Worm (Caenorhabditis elegans) whole organism, young adult: ENCODE results near the gene nmur-1.

Experiments used
- C06A6.2 ChIP-seq: fragments of 200-800 bp; sonication (Bioruptor generic); conservative IDR thresholded peaks from 2 replicates; pipeline ENCODE4 v1.3.6; 2022; ENCODE audit warnings: missing genetic modification characterization, missing compliant biosample characterization
- C17E4.6 ChIP-seq: fragments of 200-800 bp; sonication (Bioruptor generic); IDR thresholded peaks from 2 replicates; pipeline ENCODE4 v1.3.6; 2022; ENCODE audit warnings: missing genetic modification reagents, missing genetic modification characterization, missing compliant biosample characterization
- F23B12.7 ChIP-seq: sonication (generic microtip); optimal IDR thresholded peaks from 2 replicates; lab custom pipeline; 2017; ENCODE audit warnings: missing genetic modification characterization, mild to moderate bottlenecking, missing compliant biosample characterization, antibody characterized with exemption, moderate library complexity; ENCODE audit not compliant: insufficient read depth
- F49E8.2 ChIP-seq: sonication (generic microtip); optimal IDR thresholded peaks from 3 replicates; lab custom pipeline; 2017; ENCODE audit warnings: missing genetic modification characterization, mild to moderate bottlenecking, missing compliant biosample characterization, antibody characterized with exemption, moderate library complexity; ENCODE audit not compliant: insufficient read depth
- F55B11.4 ChIP-seq: sonication (generic microtip); optimal IDR thresholded peaks from 2 replicates; lab custom pipeline; 2016; ENCODE audit warnings: missing compliant biosample characterization, missing genetic modification characterization, borderline replicate concordance; ENCODE audit not compliant: insufficient read depth
- athp-1 ChIP-seq: sonication (generic microtip); optimal IDR thresholded peaks from 2 replicates; lab custom pipeline; 2017; ENCODE audit warnings: mild to moderate bottlenecking, missing genetic modification characterization, missing compliant biosample characterization
- attf-3 ChIP-seq: fragments of 200-800 bp; sonication (Bioruptor generic); conservative IDR thresholded peaks from 2 replicates; pipeline ENCODE4 v1.3.6; 2022; ENCODE audit warnings: missing genetic modification reagents, missing genetic modification characterization, missing compliant biosample characterization
- ceh-79 ChIP-seq: sonication (generic microtip); optimal IDR thresholded peaks from 2 replicates; lab custom pipeline; 2017; ENCODE audit warnings: mild to moderate bottlenecking, missing genetic modification characterization, missing compliant biosample characterization
- him-1 ChIP-seq: sonication (generic microtip); optimal IDR thresholded peaks from 2 replicates; lab custom pipeline; 2016; ENCODE audit warnings: missing genotype, missing genetic modification reagents, missing genetic modification characterization, missing compliant biosample characterization
- madf-8 ChIP-seq: fragments of 200-800 bp; sonication (Bioruptor generic); conservative IDR thresholded peaks from 2 replicates; pipeline ENCODE4 v1.3.6; 2022; ENCODE audit warnings: missing genetic modification reagents, missing genetic modification characterization, missing compliant biosample characterization
- mel-28 ChIP-seq: sonication (generic microtip); optimal IDR thresholded peaks from 2 replicates; lab custom pipeline; 2016; ENCODE audit warnings: borderline replicate concordance, mild to moderate bottlenecking, missing genetic modification characterization, missing compliant biosample characterization
- pha-4 ChIP-seq: fragments of 150-350 bp; sonication (generic microtip); optimal IDR thresholded peaks from 2 replicates; lab custom pipeline; 2014; ENCODE audit warnings: missing biosample characterization, missing genetic modification reagents, missing genetic modification characterization
- sdz-38 ChIP-seq: sonication (generic microtip); optimal IDR thresholded peaks from 2 replicates; lab custom pipeline; 2016; ENCODE audit warnings: missing genotype, missing genetic modification characterization, missing compliant biosample characterization
- zim-3 ChIP-seq: sonication (generic microtip); optimal IDR thresholded peaks from 2 replicates; lab custom pipeline; 2017; ENCODE audit warnings: mild to moderate bottlenecking, missing genetic modification characterization, moderate library complexity, missing compliant biosample characterization

DNA sequence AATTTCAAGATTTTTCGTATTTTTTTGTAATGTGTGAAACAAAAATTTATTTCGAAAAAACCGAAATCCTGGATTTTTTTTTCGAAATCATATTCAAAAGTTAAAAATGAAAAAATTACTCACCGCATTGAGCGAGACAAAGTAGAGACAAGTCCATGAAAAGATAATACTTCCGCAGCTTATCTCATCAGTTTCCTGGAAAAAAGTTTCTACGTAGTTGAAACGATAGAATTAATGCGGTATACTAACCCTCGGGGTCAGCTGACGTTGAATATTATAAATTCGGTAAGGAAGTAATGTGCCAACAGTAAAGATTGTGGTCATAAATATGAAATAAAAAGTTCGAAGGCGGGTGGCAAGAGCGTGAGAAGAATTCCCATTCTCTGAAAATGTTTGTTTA lies 22.8 kb upstream of the nmur-1 start:
- TF ChIP-seq madf-8 (GFP tag; lab: Robert Waterston, UW) = no peak
- no peak for TF ChIP-seq F23B12.7
- TF ChIP-seq F49E8.2 = no peak
- TF ChIP-seq zim-3 = no peak
- no peak for TF ChIP-seq C06A6.2 (GFP tag; lab: Robert Waterston, UW)
- no peak for TF ChIP-seq sdz-38 (tag; lab: Kevin White, UChicago)
- no peak for TF ChIP-seq ceh-79
- TF ChIP-seq F55B11.4 (tag; lab: Kevin White, UChicago) = no peak
- TF ChIP-seq pha-4 = no peak
- TF ChIP-seq him-1 (tag; lab: Kevin White, UChicago) = no peak
- no peak for TF ChIP-seq mel-28 (tag; lab: Kevin White, UChicago)
- no peak for TF ChIP-seq attf-3 (GFP tag; lab: Robert Waterston, UW)
- TF ChIP-seq athp-1 (tag; lab: Kevin White, UChicago) = no peak
- no peak for TF ChIP-seq C17E4.6 (GFP tag; lab: Robert Waterston, UW)
